Fruit fly (Drosophila melanogaster) whole organism, pupa: Measurements from ENCODE around the gene CG10183.

Experiments used
- CG10348 ChIP-seq: fragments of 200-800 bp; sonication (Bioruptor generic); IDR thresholded peaks from 2 replicates; pipeline ENCODE4 v1.3.6; 2022; ENCODE audit warnings: missing biosample characterization, missing genetic modification characterization
- CG12605 ChIP-seq: fragments of 200-800 bp; sonication (Bioruptor generic); IDR thresholded peaks from 2 replicates; pipeline ENCODE4 v1.3.6; 2022; ENCODE audit warnings: missing biosample characterization, missing genetic modification characterization
- CG13204 ChIP-seq: fragments of 200-800 bp; sonication (Bioruptor generic); optimal IDR thresholded peaks from 2 replicates; lab custom pipeline; 2018; ENCODE audit warnings: missing biosample characterization, mild to moderate bottlenecking, missing genetic modification characterization, moderate library complexity
- CG14655 ChIP-seq: fragments of 200-800 bp; sonication (Bioruptor generic); optimal IDR thresholded peaks from 3 replicates; lab custom pipeline; 2017; ENCODE audit warnings: mild to moderate bottlenecking, missing biosample characterization, missing genetic modification reagents, missing genetic modification characterization
- CG15710 ChIP-seq: fragments of 200-800 bp; sonication (Bioruptor generic); optimal IDR thresholded peaks from 2 replicates; lab custom pipeline; 2018; ENCODE audit warnings: missing biosample characterization, mild to moderate bottlenecking, missing genetic modification characterization, moderate library complexity
- CG17806 ChIP-seq: fragments of 200-800 bp; sonication (Bioruptor generic); optimal IDR thresholded peaks from 2 replicates; lab custom pipeline; 2018; ENCODE audit warnings: missing biosample characterization, mild to moderate bottlenecking, missing genetic modification characterization, moderate library complexity
- CG32121 ChIP-seq: fragments of 200-800 bp; sonication (Bioruptor generic); IDR thresholded peaks from 2 replicates; pipeline ENCODE4 v1.3.6; 2022; ENCODE audit warnings: missing biosample characterization, missing genetic modification characterization
- CG34367 ChIP-seq: fragments of 200-800 bp; sonication (Bioruptor generic); optimal IDR thresholded peaks from 2 replicates; lab custom pipeline; 2018; ENCODE audit warnings: missing biosample characterization, mild to moderate bottlenecking, missing genetic modification characterization
- CG4496 ChIP-seq: fragments of 200-800 bp; sonication (Bioruptor generic); IDR thresholded peaks from 3 replicates; pipeline ENCODE4 v1.3.6; 2022; ENCODE audit warnings: missing biosample characterization, missing genetic modification characterization
- CG8159 ChIP-seq: fragments of 200-800 bp; sonication (Bioruptor generic); optimal IDR thresholded peaks from 3 replicates; lab custom pipeline; 2018; ENCODE audit warnings: missing biosample characterization, mild to moderate bottlenecking, missing genetic modification characterization, moderate library complexity
- CG8301 ChIP-seq: fragments of 200-800 bp; sonication (Bioruptor generic); optimal IDR thresholded peaks from 2 replicates; lab custom pipeline; 2018; ENCODE audit warnings: missing biosample characterization, mild to moderate bottlenecking, missing genetic modification characterization
- CG9948 ChIP-seq: fragments of 200-800 bp; sonication (Bioruptor generic); optimal IDR thresholded peaks from 2 replicates; lab custom pipeline; 2018; ENCODE audit warnings: missing biosample characterization, mild to moderate bottlenecking, missing genetic modification characterization, moderate library complexity
- D1 ChIP-seq: fragments of 200-800 bp; sonication (Bioruptor generic); optimal IDR thresholded peaks from 2 replicates; lab custom pipeline; 2018; ENCODE audit warnings: missing biosample characterization, mild to moderate bottlenecking, missing genetic modification characterization, moderate library complexity
- EcR ChIP-seq: fragments of 200-800 bp; sonication (Bioruptor generic); optimal IDR thresholded peaks from 3 replicates; lab custom pipeline; 2019; ENCODE audit warnings: missing biosample characterization, missing genetic modification characterization, mild to moderate bottlenecking, moderate library complexity, missing genetic modification reagents
- Ets98B ChIP-seq: fragments of 200-800 bp; sonication (Bioruptor generic); IDR thresholded peaks from 2 replicates; pipeline ENCODE4 v1.3.6; 2022; ENCODE audit warnings: missing biosample characterization, missing genetic modification characterization
- Pif1A ChIP-seq: fragments of 200-800 bp; sonication (Bioruptor generic); optimal IDR thresholded peaks from 3 replicates; lab custom pipeline; 2016; ENCODE audit warnings: missing biosample characterization, missing genetic modification characterization
- Pif1B ChIP-seq: fragments of 200-800 bp; sonication (Bioruptor generic); optimal IDR thresholded peaks from 3 replicates; lab custom pipeline; 2016; ENCODE audit warnings: missing biosample characterization, missing genetic modification characterization
- Snoo ChIP-seq: fragments of 200-800 bp; sonication (Bioruptor generic); optimal IDR thresholded peaks from 3 replicates; lab custom pipeline; 2017; ENCODE audit warnings: missing biosample characterization, mild to moderate bottlenecking, missing genetic modification characterization, inconsistent platforms
- fd96Ca ChIP-seq: fragments of 200-800 bp; sonication (Bioruptor generic); IDR thresholded peaks from 3 replicates; pipeline ENCODE4 v1.3.6; 2022; ENCODE audit warnings: missing biosample characterization, missing genetic modification characterization
- gl ChIP-seq: fragments of 200-800 bp; sonication (Bioruptor generic); optimal IDR thresholded peaks from 2 replicates; lab custom pipeline; 2018; ENCODE audit warnings: missing biosample characterization, mild to moderate bottlenecking, missing genetic modification characterization
- rn ChIP-seq: fragments of 200-800 bp; sonication (Bioruptor generic); IDR thresholded peaks from 2 replicates; pipeline ENCODE4 v1.3.6; 2022; ENCODE audit warnings: missing biosample characterization, missing genetic modification characterization

CG10183 gene

dm6 chr3R:23598934-23599333 lies at the start of gene CG10183:
Gene CG10183 (minus strand): TSS chr3R:23599034.
- TF ChIP-seq D1 (tag; lab: Kevin White, UChicago) (no peak), CG8301 (tag; lab: Kevin White, UChicago) (no peak), CG4496 (GFP tag; lab: Robert Waterston, UW) (no peak), CG9948 (no peak), CG12605 (GFP tag; lab: Robert Waterston, UW) (no peak), CG10348 (GFP tag; lab: Robert Waterston, UW) (no peak), CG8159 (tag; lab: Kevin White, UChicago) (no peak), Pif1A (no peak), EcR (GFP tag; lab: Kevin White, UChicago) (no peak), CG13204 (no peak), CG14655 (no peak)

- TF ChIP-seq CG32121 = peak; percentile 91
- peak; percentile 20 for TF ChIP-seq CG13204
- no peak for TF ChIP-seq gl (tag; lab: Kevin White, UChicago)
- TF ChIP-seq Pif1B (GFP tag; lab: Kevin White, UChicago) = peak; percentile 50
- peak; percentile 94 for TF ChIP-seq fd96Ca (GFP tag; lab: Robert Waterston, UW)
- TF ChIP-seq CG10348 (GFP tag; lab: Robert Waterston, UW) = peak; percentile 73
- peak; percentile 92 for TF ChIP-seq Ets98B (GFP tag; lab: Robert Waterston, UW)
- peak; percentile 60 for TF ChIP-seq CG17806 (tag; lab: Kevin White, UChicago)
- peak; percentile 63 for TF ChIP-seq CG9948
- peak; percentile 94 for TF ChIP-seq CG4496 (GFP tag; lab: Robert Waterston, UW)
- TF ChIP-seq rn (GFP tag; lab: Robert Waterston, UW) = peak; percentile 74
- no peak for TF ChIP-seq D1 (tag; lab: Kevin White, UChicago)
- no peak for TF ChIP-seq EcR (GFP tag; lab: Kevin White, UChicago)
- peak; percentile 71 for TF ChIP-seq CG8301 (tag; lab: Kevin White, UChicago)
- TF ChIP-seq CG34367 = peak; percentile 55
- peak; percentile 77 for TF ChIP-seq CG14655
- TF ChIP-seq CG8159 (tag; lab: Kevin White, UChicago) = peak; percentile 68
- TF ChIP-seq CG15710 (tag; lab: Kevin White, UChicago) = peak; percentile 58
- TF ChIP-seq CG12605 (GFP tag; lab: Robert Waterston, UW) = peak; percentile 79
- TF ChIP-seq Snoo = peak; percentile 69
- TF ChIP-seq Pif1A = peak; percentile 86
- TF ChIP-seq, all 21 proteins: peak for 18
These were observed 47.3 kb upstream of the CG10183 start for dm6 chr3R:23646183-23646582.

dm6 chr3R:23642836-23643235 lies 44.0 kb upstream of the CG10183 start:
- TF ChIP-seq fd96Ca (GFP tag; lab: Robert Waterston, UW) (no peak), Pif1A (peak; percentile 15), CG14655 (peak; percentile 5)

- TF ChIP-seq CG15710 (tag; lab: Kevin White, UChicago) = no peak
- no peak for TF ChIP-seq Pif1A
- no peak for TF ChIP-seq CG14655
- TF ChIP-seq CG8301 (tag; lab: Kevin White, UChicago) = no peak
- no peak for TF ChIP-seq CG32121
- no peak for TF ChIP-seq CG8159 (tag; lab: Kevin White, UChicago)
- no peak for TF ChIP-seq Snoo
- TF ChIP-seq CG4496 (GFP tag; lab: Robert Waterston, UW) = no peak
- no peak for TF ChIP-seq CG9948
- no peak for TF ChIP-seq Ets98B (GFP tag; lab: Robert Waterston, UW)
- TF ChIP-seq CG17806 (tag; lab: Kevin White, UChicago) = no peak
- TF ChIP-seq gl (tag; lab: Kevin White, UChicago) = no peak
- TF ChIP-seq CG13204 = no peak
- TF ChIP-seq EcR (GFP tag; lab: Kevin White, UChicago) = no peak
- TF ChIP-seq CG10348 (GFP tag; lab: Robert Waterston, UW) = no peak
- TF ChIP-seq rn (GFP tag; lab: Robert Waterston, UW) = no peak
- no peak for TF ChIP-seq CG34367
- TF ChIP-seq Pif1B (GFP tag; lab: Kevin White, UChicago) = no peak
- no peak for TF ChIP-seq fd96Ca (GFP tag; lab: Robert Waterston, UW)
- TF ChIP-seq, all 21 proteins: peak for 0
These were observed 40.7 kb upstream of the CG10183 start for dm6 chr3R:23639583-23639982.

- TF ChIP-seq Pif1A (peak; percentile 47), CG8159 (tag; lab: Kevin White, UChicago) (no peak), CG34367 (no peak), CG17806 (tag; lab: Kevin White, UChicago) (no peak), fd96Ca (GFP tag; lab: Robert Waterston, UW) (no peak), EcR (GFP tag; lab: Kevin White, UChicago) (no peak), Snoo (no peak), Pif1B (GFP tag; lab: Kevin White, UChicago) (no peak), CG15710 (tag; lab: Kevin White, UChicago) (no peak), D1 (tag; lab: Kevin White, UChicago) (no peak), gl (tag; lab: Kevin White, UChicago) (no peak), CG13204 (no peak), CG4496 (GFP tag; lab: Robert Waterston, UW) (0 out of 3 replicates have a peak, but pooled peaks have one; percentile 17), CG9948 (no peak), CG14655 (peak; percentile 47), rn (GFP tag; lab: Robert Waterston, UW) (no peak), Ets98B (GFP tag; lab: Robert Waterston, UW) (peak; percentile 21; the same call in 1 of the 2 replicates), CG12605 (GFP tag; lab: Robert Waterston, UW) (no peak; the same call in 1 of the 2 replicates), CG10348 (GFP tag; lab: Robert Waterston, UW) (no peak), CG32121 (peak; percentile 74), CG8301 (tag; lab: Kevin White, UChicago) (peak; percentile 44)
These were observed 39.5 kb upstream of the CG10183 start for dm6 chr3R:23638351-23638750.

- TF ChIP-seq CG9948 (no peak), CG32121 (0 out of 2 replicates have a peak, but pooled peaks have one; percentile 12), Snoo (no peak), D1 (tag; lab: Kevin White, UChicago) (no peak), CG14655 (peak; percentile 30), CG8301 (tag; lab: Kevin White, UChicago) (peak; percentile 4)
These were observed 38.4 kb upstream of the CG10183 start for dm6 chr3R:23637277-23637676.
